Fruit fly (Drosophila melanogaster) whole organism, wandering third instar larva: Measurements from ENCODE around the gene CG11584.

Source experiments
- Dfd ChIP-seq: fragments of >200 bp; optimal IDR thresholded peaks from 2 replicates; lab custom pipeline; 2017; ENCODE audit warnings: missing biosample characterization, missing genetic modification characterization
- br ChIP-seq: fragments of 200-800 bp; sonication (Bioruptor generic); optimal IDR thresholded peaks from 2 replicates; lab custom pipeline; 2016; ENCODE audit warnings: missing biosample characterization, missing genetic modification characterization
- dmrt93B ChIP-seq: fragments of 200-800 bp; sonication (Bioruptor generic); optimal IDR thresholded peaks from 2 replicates; lab custom pipeline; 2018; ENCODE audit warnings: missing biosample characterization, mild to moderate bottlenecking, missing genetic modification characterization
- fru ChIP-seq: fragments of 200-800 bp; sonication (Bioruptor generic); optimal IDR thresholded peaks from 3 replicates; lab custom pipeline; 2016; ENCODE audit warnings: missing biosample characterization, mild to moderate bottlenecking, missing genetic modification characterization
- jim ChIP-seq: fragments of 175-275, 200-325 bp; sonication (Bioruptor generic); optimal IDR thresholded peaks from 2 replicates; lab custom pipeline; 2016; ENCODE audit warnings: missing biosample characterization, mild to moderate bottlenecking, missing genetic modification characterization
- usp ChIP-seq: fragments of >200 bp; optimal IDR thresholded peaks from 2 replicates; lab custom pipeline; 2017; ENCODE audit warnings: missing biosample characterization, missing genetic modification characterization
- woc ChIP-seq: sonication (Bioruptor generic); optimal IDR thresholded peaks from 2 replicates; lab custom pipeline; 2016; ENCODE audit warnings: missing biosample characterization, mild to moderate bottlenecking, missing genetic modification characterization

- TF ChIP-seq dmrt93B, result no peak
- TF ChIP-seq fru (GFP tag; lab: Kevin White, UChicago), result no peak
- TF ChIP-seq usp (GFP tag; lab: Kevin White, UChicago), result no peak
- TF ChIP-seq Dfd (GFP tag; lab: Kevin White, UChicago), result no peak
- no peak for TF ChIP-seq jim
- TF ChIP-seq woc (GFP tag; lab: Kevin White, UChicago), result no peak
- no peak for TF ChIP-seq br (GFP tag; lab: Kevin White, UChicago)
These were observed 6.1 kb downstream of the CG11584 start, which contains the start of gene CG12481 for dm6 chrX:14186953-14187352.
